Worm (Caenorhabditis elegans) whole organism, L1 larva: ENCODE results near the gene F46C5.4.

Experiments
- dpl-1 ChIP-seq, 3 experiments: fragments of 150-350 bp in 2 of 3; sonication (generic microtip) in 1 of 3; optimal IDR thresholded peaks; 2 replicates each; lab custom pipeline; 2014 to 2017; ENCODE audit warnings: missing biosample characterization in 3 of 3, missing genetic modification characterization in 3 of 3, missing genetic modification reagents in 3 of 3
- egl-27 ChIP-seq, 2 experiments: fragments of 150-350 bp in 1 of 2; sonication (generic microtip); optimal IDR thresholded peaks; 3 replicates each; lab custom pipeline; 2017 to 2018; ENCODE audit warnings: missing biosample characterization in 2 of 2, missing genetic modification characterization in 2 of 2, missing genetic modification reagents in 2 of 2
- hpl-2 ChIP-seq: fragments of 150-350 bp; optimal IDR thresholded peaks from 2 replicates; lab custom pipeline; 2014; ENCODE audit warnings: missing biosample characterization, missing genetic modification reagents, missing genetic modification characterization
- sox-4 ChIP-seq: sonication (generic microtip); optimal IDR thresholded peaks from 2 replicates; lab custom pipeline; 2016; ENCODE audit warnings: missing genetic modification characterization, missing compliant biosample characterization
- unc-30 ChIP-seq: sonication (generic microtip); optimal IDR thresholded peaks from 2 replicates; lab custom pipeline; 2017; ENCODE audit warnings: missing biosample characterization, missing genetic modification characterization

DNA sequence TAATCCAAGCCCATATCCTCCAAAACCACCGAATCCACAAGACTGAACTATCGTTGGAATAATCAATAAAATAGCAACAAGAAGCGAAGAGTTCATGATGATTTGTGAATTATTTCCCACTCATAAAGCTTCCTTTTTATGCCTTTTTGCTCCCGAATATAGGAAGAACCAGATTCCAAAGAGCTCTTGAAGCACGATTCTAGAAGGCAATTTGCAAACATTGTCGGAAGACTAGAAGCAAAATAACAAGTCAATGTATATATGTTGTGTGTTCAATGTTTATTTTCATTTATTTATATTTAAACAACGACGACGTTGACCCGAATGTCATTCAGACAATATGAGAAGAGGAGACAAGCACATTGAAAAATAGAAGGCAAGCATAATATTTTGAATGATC, 43.2 kb upstream of the F46C5.4 start, which contains the start of gene idpa-2:
- TF ChIP-seq dpl-1 (GFP tag; optimal IDR thresholded peaks at IDR 0.05; lab: Kevin White, UChicago) = no peak
- TF ChIP-seq egl-27 (tag; optimal IDR thresholded peaks at IDR 0.05; lab: Kevin White, UChicago) = no peak
- no peak for TF ChIP-seq sox-4
- no peak for TF ChIP-seq unc-30
- no peak for TF ChIP-seq hpl-2 (GFP tag; lab: Kevin White, UChicago)
